Worm (Caenorhabditis elegans): ENCODE results near the gene ZK688.12.

The ZK688.12 gene

ce11 chrIII:7907515-7907914, 5.9 kb downstream of the ZK688.12 start, which contains the start of gene pcp-5:
pcp-5 (minus strand) TSS chrIII:7907615.
- TF ChIP-seq B0310.2 (tag; optimal IDR thresholded peaks at IDR 0.05) = no peak
- no peak for TF ChIP-seq ama-1 (optimal IDR thresholded peaks at IDR 0.05)
- TF ChIP-seq F13C5.2 (tag; optimal IDR thresholded peaks at IDR 0.05) = no peak
- no peak for TF ChIP-seq hmbx-1 (tag; optimal IDR thresholded peaks at IDR 0.05)
- no peak for TF ChIP-seq tbx-11 (GFP tag; IDR thresholded peaks at IDR 0.05)
- no peak for TF ChIP-seq hmg-4 (GFP tag; optimal IDR thresholded peaks at IDR 0.05)
- TF ChIP-seq ceh-13 (GFP tag; optimal IDR thresholded peaks at IDR 0.05) = no peak
- no peak for TF ChIP-seq ets-7 (tag; optimal IDR thresholded peaks at IDR 0.05)
- TF ChIP-seq ceh-36 (tag; optimal IDR thresholded peaks at IDR 0.05) = no peak
- TF ChIP-seq flt-1 (GFP tag; IDR thresholded peaks at IDR 0.05) = no peak
- no peak for TF ChIP-seq scrt-1 (GFP tag; IDR thresholded peaks at IDR 0.05)
- no peak for TF ChIP-seq pes-1 (GFP tag; IDR thresholded peaks at IDR 0.05)
- no peak for TF ChIP-seq hnd-1 (tag; optimal IDR thresholded peaks at IDR 0.05)

DNA sequence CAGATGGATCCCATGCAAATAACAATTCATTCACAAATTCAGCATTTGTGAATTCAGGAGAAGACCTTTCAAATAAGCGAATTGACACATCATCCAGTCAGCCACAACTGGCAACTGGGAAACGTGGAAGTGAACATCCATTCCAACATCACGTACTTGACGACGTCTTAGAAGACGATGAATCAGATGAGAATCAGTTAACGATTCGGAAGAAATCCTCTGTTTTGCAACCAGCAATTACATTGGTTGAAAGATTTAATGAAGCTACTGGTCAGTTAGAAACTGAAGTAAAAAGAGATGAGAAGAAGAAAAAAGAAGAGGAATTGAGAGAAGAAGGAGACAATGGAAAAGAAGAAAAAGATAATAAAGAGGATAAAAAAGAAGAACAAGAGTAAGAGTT, 10.0 kb downstream of the ZK688.12 start:
- TF ChIP-seq ama-1 (optimal IDR thresholded peaks at IDR 0.05) (no peak), scrt-1 (GFP tag; IDR thresholded peaks at IDR 0.05) (no peak), hnd-1 (tag; optimal IDR thresholded peaks at IDR 0.05) (no peak), F13C5.2 (tag; optimal IDR thresholded peaks at IDR 0.05) (no peak), tbx-11 (GFP tag; IDR thresholded peaks at IDR 0.05) (no peak), ets-7 (tag; optimal IDR thresholded peaks at IDR 0.05) (no peak), hmg-4 (GFP tag; optimal IDR thresholded peaks at IDR 0.05) (no peak), flt-1 (GFP tag; IDR thresholded peaks at IDR 0.05) (no peak), hmbx-1 (tag; optimal IDR thresholded peaks at IDR 0.05) (no peak), tra-4 (tag; optimal IDR thresholded peaks at IDR 0.05) (no peak), aly-1 (tag; optimal IDR thresholded peaks at IDR 0.05) (no peak), ceh-13 (GFP tag; optimal IDR thresholded peaks at IDR 0.05) (no peak), tbx-37 (GFP tag; conservative IDR thresholded peaks at IDR 0.05) (no peak), B0310.2 (tag; optimal IDR thresholded peaks at IDR 0.05) (no peak), sea-1 (GFP tag; conservative IDR thresholded peaks at IDR 0.05) (no peak), pes-1 (GFP tag; IDR thresholded peaks at IDR 0.05) (no peak), ceh-36 (tag; optimal IDR thresholded peaks at IDR 0.05) (no peak)

- TF ChIP-seq ceh-13 (GFP tag; optimal IDR thresholded peaks at IDR 0.05) (no peak), tra-4 (tag; optimal IDR thresholded peaks at IDR 0.05) (no peak), pes-1 (GFP tag; IDR thresholded peaks at IDR 0.05) (no peak), F13C5.2 (tag; optimal IDR thresholded peaks at IDR 0.05) (no peak), hmg-4 (GFP tag; optimal IDR thresholded peaks at IDR 0.05) (no peak), hnd-1 (tag; optimal IDR thresholded peaks at IDR 0.05) (no peak), ama-1 (optimal IDR thresholded peaks at IDR 0.05) (no peak), tbx-37 (GFP tag; conservative IDR thresholded peaks at IDR 0.05) (no peak), aly-1 (tag; optimal IDR thresholded peaks at IDR 0.05) (no peak), tbx-11 (GFP tag; IDR thresholded peaks at IDR 0.05) (no peak), B0310.2 (tag; optimal IDR thresholded peaks at IDR 0.05) (no peak), ceh-36 (tag; optimal IDR thresholded peaks at IDR 0.05) (no peak), hmbx-1 (tag; optimal IDR thresholded peaks at IDR 0.05) (no peak), scrt-1 (GFP tag; IDR thresholded peaks at IDR 0.05) (no peak), sea-1 (GFP tag; conservative IDR thresholded peaks at IDR 0.05) (no peak), flt-1 (GFP tag; IDR thresholded peaks at IDR 0.05) (no peak), ets-7 (tag; optimal IDR thresholded peaks at IDR 0.05) (no peak)
Observed at ce11 chrIII:7900733-7901132, 12.7 kb downstream of the ZK688.12 start, which contains the start of gene best-24. best-24 (plus strand) TSS chrIII:7901033.

DNA sequence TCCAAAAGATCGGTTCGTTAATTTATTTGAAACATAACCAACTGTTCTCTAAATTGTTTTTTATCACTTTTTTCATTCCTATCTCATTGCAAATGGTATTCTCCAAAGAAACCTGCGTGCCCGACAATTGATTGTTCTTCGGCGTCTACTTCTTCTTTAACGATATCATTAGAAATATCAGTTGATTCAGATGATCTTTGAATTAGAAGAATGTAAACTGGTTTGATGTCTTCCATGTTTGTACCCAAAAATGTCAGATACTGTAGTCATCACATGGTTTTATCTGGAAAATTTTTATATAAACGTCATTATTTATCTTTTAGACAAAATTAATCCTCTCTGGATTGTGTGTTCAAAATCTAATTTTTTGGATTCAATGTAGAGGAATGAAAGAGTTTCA, 15.7 kb downstream of the ZK688.12 start:
- TF ChIP-seq F13C5.2 (tag; optimal IDR thresholded peaks at IDR 0.05) = no peak
- TF ChIP-seq hmbx-1 (tag; optimal IDR thresholded peaks at IDR 0.05) = no peak
- TF ChIP-seq hnd-1 (tag; optimal IDR thresholded peaks at IDR 0.05) = no peak
- no peak for TF ChIP-seq ceh-13 (GFP tag; optimal IDR thresholded peaks at IDR 0.05)
- no peak for TF ChIP-seq scrt-1 (GFP tag; IDR thresholded peaks at IDR 0.05)
- no peak for TF ChIP-seq ama-1 (optimal IDR thresholded peaks at IDR 0.05)
- no peak for TF ChIP-seq flt-1 (GFP tag; IDR thresholded peaks at IDR 0.05)
- TF ChIP-seq hmg-4 (GFP tag; optimal IDR thresholded peaks at IDR 0.05) = no peak
- no peak for TF ChIP-seq ets-7 (tag; optimal IDR thresholded peaks at IDR 0.05)
- no peak for TF ChIP-seq pes-1 (GFP tag; IDR thresholded peaks at IDR 0.05)
- TF ChIP-seq B0310.2 (tag; optimal IDR thresholded peaks at IDR 0.05) = no peak
- TF ChIP-seq tbx-11 (GFP tag; IDR thresholded peaks at IDR 0.05) = no peak
- no peak for TF ChIP-seq tra-4 (tag; optimal IDR thresholded peaks at IDR 0.05)
- no peak for TF ChIP-seq ceh-36 (tag; optimal IDR thresholded peaks at IDR 0.05)
- no peak for TF ChIP-seq sea-1 (GFP tag; conservative IDR thresholded peaks at IDR 0.05)
- no peak for TF ChIP-seq tbx-37 (GFP tag; conservative IDR thresholded peaks at IDR 0.05)
- TF ChIP-seq aly-1 (tag; optimal IDR thresholded peaks at IDR 0.05) = no peak

- TF ChIP-seq sea-1 (GFP tag; conservative IDR thresholded peaks at IDR 0.05) = no peak
- no peak for TF ChIP-seq flt-1 (GFP tag; IDR thresholded peaks at IDR 0.05)
- TF ChIP-seq hmg-4 (GFP tag; optimal IDR thresholded peaks at IDR 0.05) = no peak
- TF ChIP-seq scrt-1 (GFP tag; IDR thresholded peaks at IDR 0.05) = no peak
- TF ChIP-seq ets-7 (tag; optimal IDR thresholded peaks at IDR 0.05) = no peak
- TF ChIP-seq ama-1 (optimal IDR thresholded peaks at IDR 0.05) = no peak
- no peak for TF ChIP-seq pes-1 (GFP tag; IDR thresholded peaks at IDR 0.05)
- TF ChIP-seq ceh-13 (GFP tag; optimal IDR thresholded peaks at IDR 0.05) = no peak
- no peak for TF ChIP-seq aly-1 (tag; optimal IDR thresholded peaks at IDR 0.05)
- no peak for TF ChIP-seq F13C5.2 (tag; optimal IDR thresholded peaks at IDR 0.05)
- TF ChIP-seq hmbx-1 (tag; optimal IDR thresholded peaks at IDR 0.05) = no peak
Observed at ce11 chrIII:7896925-7897324, 16.5 kb downstream of the ZK688.12 start, which contains the start of gene ZK688.10. ZK688.10 (minus strand) TSS chrIII:7897025.

DNA sequence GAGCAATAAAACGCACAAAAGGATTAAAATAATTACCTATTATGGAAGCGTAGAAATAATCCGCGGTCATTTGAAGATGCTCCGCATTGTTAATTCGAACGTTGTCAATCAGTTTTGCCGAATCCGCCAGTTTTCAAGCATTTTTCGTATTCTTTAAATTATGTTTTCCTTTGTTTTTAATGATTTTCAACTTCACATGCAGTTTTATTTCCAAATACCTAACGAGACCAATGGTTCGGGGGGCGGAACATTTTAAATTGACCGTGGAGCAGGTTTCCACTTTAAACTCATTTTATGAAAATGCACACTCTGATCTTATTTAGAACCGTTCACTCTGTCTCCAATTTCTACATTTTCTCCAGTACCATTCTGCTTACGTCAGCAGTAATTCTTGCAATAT, 18.7 kb downstream of the ZK688.12 start, which contains the start of gene ZK688.4:
TSS of gene ZK688.4 (plus strand) at position 301 of the 400 bp plus-strand sequence.
- no peak for TF ChIP-seq F13C5.2 (tag; optimal IDR thresholded peaks at IDR 0.05)
- TF ChIP-seq tbx-37 (GFP tag; conservative IDR thresholded peaks at IDR 0.05) = no peak
- TF ChIP-seq tbx-11 (GFP tag; IDR thresholded peaks at IDR 0.05) = no peak
- no peak for TF ChIP-seq pes-1 (GFP tag; IDR thresholded peaks at IDR 0.05)
- TF ChIP-seq aly-1 (tag; optimal IDR thresholded peaks at IDR 0.05) = no peak
- TF ChIP-seq ceh-36 (tag; optimal IDR thresholded peaks at IDR 0.05) = no peak
- TF ChIP-seq hmbx-1 (tag; optimal IDR thresholded peaks at IDR 0.05) = no peak

- TF ChIP-seq scrt-1 (GFP tag; IDR thresholded peaks at IDR 0.05) (no peak), aly-1 (tag; optimal IDR thresholded peaks at IDR 0.05) (no peak), hmbx-1 (tag; optimal IDR thresholded peaks at IDR 0.05) (no peak), F13C5.2 (tag; optimal IDR thresholded peaks at IDR 0.05) (no peak), sea-1 (GFP tag; conservative IDR thresholded peaks at IDR 0.05) (no peak), ets-7 (tag; optimal IDR thresholded peaks at IDR 0.05) (no peak), tbx-37 (GFP tag; conservative IDR thresholded peaks at IDR 0.05) (no peak), hnd-1 (tag; optimal IDR thresholded peaks at IDR 0.05) (no peak)
Observed at ce11 chrIII:7893224-7893623, 20.2 kb downstream of the ZK688.12 start.

All from whole organism, early embryonic.